Worm (Caenorhabditis elegans) whole organism, L2 larva: ENCODE results near the gene F08G5.3.

Source experiments
- C34F6.9 ChIP-seq: fragments of 150-350 bp; optimal IDR thresholded peaks from 2 replicates; lab custom pipeline; 2014; ENCODE audit warnings: missing biosample characterization, missing genetic modification characterization
- F13H6.1 ChIP-seq: sonication (generic microtip); optimal IDR thresholded peaks from 2 replicates; lab custom pipeline; 2016; ENCODE audit warnings: missing genetic modification characterization, missing compliant biosample characterization
- Y55F3AM.14 ChIP-seq: fragments of 200-800 bp; sonication (Bioruptor generic); optimal IDR thresholded peaks from 2 replicates; lab custom pipeline; 2018; ENCODE audit warnings: mild to moderate bottlenecking, missing genetic modification characterization, missing compliant biosample characterization
- alr-1 ChIP-seq: fragments of 150-350 bp; optimal IDR thresholded peaks from 2 replicates; lab custom pipeline; 2014; ENCODE audit warnings: missing biosample characterization, missing genetic modification characterization
- aly-2 ChIP-seq: fragments of 150-350 bp; optimal IDR thresholded peaks from 2 replicates; lab custom pipeline; 2014; ENCODE audit warnings: missing biosample characterization, missing genetic modification characterization
- ceh-82 ChIP-seq: fragments of 150-350 bp; optimal IDR thresholded peaks from 2 replicates; lab custom pipeline; 2014; ENCODE audit warnings: missing biosample characterization, missing genetic modification characterization
- crh-2 ChIP-seq: sonication (generic microtip); optimal IDR thresholded peaks from 2 replicates; lab custom pipeline; 2017; ENCODE audit warnings: missing biosample characterization, missing genetic modification characterization
- dmd-4 ChIP-seq: sonication (generic microtip); optimal IDR thresholded peaks from 2 replicates; lab custom pipeline; 2017; ENCODE audit warnings: missing biosample characterization, missing genetic modification characterization
- egl-27 ChIP-seq: sonication (generic microtip); optimal IDR thresholded peaks from 3 replicates; lab custom pipeline; 2017; ENCODE audit warnings: missing biosample characterization, missing genetic modification reagents, missing genetic modification characterization
- elt-1 ChIP-seq: fragments of 150-350 bp; optimal IDR thresholded peaks from 2 replicates; lab custom pipeline; 2014; ENCODE audit warnings: missing biosample characterization, missing genetic modification characterization
- elt-3 ChIP-seq: sonication (generic microtip); optimal IDR thresholded peaks from 2 replicates; lab custom pipeline; 2017; ENCODE audit warnings: missing biosample characterization, missing genetic modification characterization
- fos-1 ChIP-seq: fragments of 150-350 bp; optimal IDR thresholded peaks from 2 replicates; lab custom pipeline; 2014; ENCODE audit warnings: missing biosample characterization, missing genetic modification characterization
- lsy-2 ChIP-seq, 2 experiments: fragments of 150-350 bp in 1 of 2; sonication (generic microtip) in 1 of 2; optimal IDR thresholded peaks; 2 replicates each; lab custom pipeline; 2014 to 2017; ENCODE audit warnings: missing biosample characterization in 2 of 2, missing genetic modification characterization in 2 of 2
- mbf-1 ChIP-seq: sonication (generic microtip); optimal IDR thresholded peaks from 2 replicates; lab custom pipeline; 2017; ENCODE audit warnings: missing biosample characterization, missing genetic modification characterization
- mdl-1 ChIP-seq, 2 experiments: fragments of 150-350 bp in 1 of 2; sonication (generic microtip) in 1 of 2; optimal IDR thresholded peaks; 2 replicates each; lab custom pipeline; 2017; ENCODE audit warnings: missing biosample characterization in 2 of 2, missing genetic modification characterization in 2 of 2
- nhr-11 ChIP-seq: fragments of 150-350 bp; optimal IDR thresholded peaks from 2 replicates; lab custom pipeline; 2014; ENCODE audit warnings: missing biosample characterization, missing genetic modification characterization
- nhr-12 ChIP-seq: fragments of 150-350 bp; optimal IDR thresholded peaks from 2 replicates; lab custom pipeline; 2014; ENCODE audit warnings: missing biosample characterization, missing genetic modification characterization
- nhr-21 ChIP-seq: fragments of 150-350 bp; optimal IDR thresholded peaks from 2 replicates; lab custom pipeline; 2014; ENCODE audit warnings: missing biosample characterization, missing genetic modification characterization
- nhr-237 ChIP-seq: fragments of 150-350 bp; optimal IDR thresholded peaks from 2 replicates; lab custom pipeline; 2014; ENCODE audit warnings: missing biosample characterization, missing genetic modification characterization
- nhr-25 ChIP-seq: fragments of 150-350 bp; sonication (generic microtip); optimal IDR thresholded peaks from 3 replicates; lab custom pipeline; 2014; ENCODE audit warnings: missing biosample characterization, missing genetic modification characterization
- sem-4 ChIP-seq: fragments of 150-350 bp; optimal IDR thresholded peaks from 2 replicates; lab custom pipeline; 2014; ENCODE audit warnings: missing biosample characterization, missing genetic modification reagents, missing genetic modification characterization
- sma-9 ChIP-seq, 2 experiments: fragments of 150-350 bp in 1 of 2; sonication (generic microtip) in 1 of 2; optimal IDR thresholded peaks; 2 replicates each; lab custom pipeline; 2014 to 2016; ENCODE audit warnings: missing genetic modification characterization in 2 of 2, mild to moderate bottlenecking in 1 of 2, missing biosample characterization in 1 of 2, missing compliant biosample characterization in 1 of 2, missing genetic modification reagents in 1 of 2, moderate library complexity in 1 of 2
- unc-55 ChIP-seq: fragments of 150-350 bp; sonication (generic microtip); optimal IDR thresholded peaks from 3 replicates; lab custom pipeline; 2014; ENCODE audit warnings: missing biosample characterization, missing genetic modification reagents, missing genetic modification characterization
- unc-62 ChIP-seq: fragments of 150-350 bp; optimal IDR thresholded peaks from 2 replicates; lab custom pipeline; 2014; ENCODE audit warnings: missing biosample characterization, missing genetic modification reagents, missing genetic modification characterization
- ztf-4 ChIP-seq: fragments of 150-350 bp; optimal IDR thresholded peaks from 2 replicates; lab custom pipeline; 2014; ENCODE audit warnings: missing biosample characterization, missing genetic modification characterization

Gene F08G5.3

DNA sequence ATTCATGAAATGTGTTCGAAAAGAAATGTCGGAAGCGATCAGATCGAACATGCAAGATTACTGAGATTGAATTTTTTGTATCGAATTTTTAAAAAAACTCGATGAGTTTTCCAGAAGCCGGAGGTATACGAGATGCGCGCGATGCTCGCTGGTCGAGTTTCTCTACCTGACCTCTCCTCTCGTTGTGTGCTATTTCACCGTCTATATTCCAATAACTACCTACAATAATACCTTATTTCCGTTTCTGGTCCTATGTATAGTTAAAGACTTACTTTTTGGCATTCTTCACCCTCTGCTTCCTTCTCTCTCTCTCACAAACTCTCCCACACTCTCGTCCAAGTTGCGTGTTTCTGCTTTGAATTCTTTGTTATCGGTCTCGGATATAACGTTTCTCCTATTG, 46.0 kb downstream of the F08G5.3 start:
- TF ChIP-seq egl-27 (tag; lab: Kevin White, UChicago), result no peak
- TF ChIP-seq crh-2 (tag; lab: Kevin White, UChicago), result no peak
- no peak for TF ChIP-seq unc-62
- no peak for TF ChIP-seq mdl-1 (tag; optimal IDR thresholded peaks at IDR 0.05; lab: Kevin White, UChicago)
- TF ChIP-seq ztf-4 (tag; lab: Kevin White, UChicago), result no peak
- TF ChIP-seq mbf-1 (tag; lab: Kevin White, UChicago), result no peak
- TF ChIP-seq alr-1 (tag; lab: Kevin White, UChicago), result no peak
- TF ChIP-seq nhr-25 (tag; lab: Kevin White, UChicago), result no peak
- no peak for TF ChIP-seq nhr-21 (tag; lab: Kevin White, UChicago)
- no peak for TF ChIP-seq dmd-4 (tag; lab: Kevin White, UChicago)
- TF ChIP-seq elt-1 (tag; lab: Kevin White, UChicago), result no peak
- no peak for TF ChIP-seq nhr-237 (tag; lab: Kevin White, UChicago)
- no peak for TF ChIP-seq fos-1 (tag; lab: Kevin White, UChicago)
- no peak for TF ChIP-seq nhr-11 (tag; lab: Kevin White, UChicago)
- no peak for TF ChIP-seq unc-55

- TF ChIP-seq ztf-4 (tag; lab: Kevin White, UChicago) (no peak), unc-62 (no peak), nhr-25 (tag; lab: Kevin White, UChicago) (peak; percentile 25)
These were observed 50.8 kb downstream of the F08G5.3 start for ce11 chrIV:12366571-12366970.

DNA sequence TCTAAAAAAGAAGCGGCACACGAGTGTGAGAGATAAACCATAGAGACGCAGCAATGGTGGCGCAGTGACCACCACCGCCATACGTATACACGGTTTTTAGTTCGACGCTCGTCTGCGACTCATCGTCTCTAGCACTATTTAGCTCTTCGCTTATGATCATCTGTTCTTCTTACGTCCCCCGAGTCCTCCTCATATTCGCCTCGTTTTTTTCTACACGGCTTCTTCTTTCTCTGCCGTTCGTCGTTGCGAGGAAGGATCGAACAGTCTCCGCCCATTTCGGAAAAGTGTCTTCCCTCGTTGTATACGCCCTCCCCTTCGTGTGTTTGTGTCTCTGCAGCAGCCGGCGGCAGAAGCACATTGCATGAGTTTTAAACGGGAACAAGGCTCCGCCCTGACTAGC, 52.4 kb downstream of the F08G5.3 start:
- no peak for TF ChIP-seq dmd-4 (tag; lab: Kevin White, UChicago)
- TF ChIP-seq nhr-12 (tag; lab: Kevin White, UChicago), result no peak
- no peak for TF ChIP-seq sem-4 (tag; lab: Kevin White, UChicago)
- peak in 1 of 2 experiments; percentile 27 for TF ChIP-seq lsy-2 (tag; optimal IDR thresholded peaks at IDR 0.05; lab: Kevin White, UChicago)
- TF ChIP-seq F13H6.1 (tag; lab: Kevin White, UChicago), result peak; percentile 25
- TF ChIP-seq aly-2 (tag; lab: Kevin White, UChicago), result no peak
- no peak for TF ChIP-seq ceh-82 (tag; lab: Kevin White, UChicago)
- no peak for TF ChIP-seq elt-3 (tag; lab: Kevin White, UChicago)
- peak; percentile 37 for TF ChIP-seq unc-55
- TF ChIP-seq C34F6.9 (tag; lab: Kevin White, UChicago), result peak; percentile 21
- TF ChIP-seq sma-9 (GFP tag; optimal IDR thresholded peaks at IDR 0.05; lab: Kevin White, UChicago), result peak; percentile 2
- no peak for TF ChIP-seq sma-9 (tag; optimal IDR thresholded peaks at IDR 0.05; lab: Kevin White, UChicago)
- peak; percentile 24 for TF ChIP-seq Y55F3AM.14 (GFP tag; lab: Kevin White, UChicago)
- TF ChIP-seq nhr-25 (tag; lab: Kevin White, UChicago), result no peak
